Worm (Caenorhabditis elegans) whole organism, L2 larva: ENCODE measurements around the gene C17H12.6.
"Not testable (repeated sequence)": the region's sequence is repeated elsewhere in the genome, so short reads cannot be mapped to it uniquely, and the experiment has no call there.

Source experiments
- C34F6.9 ChIP-seq: fragments of 150-350 bp; optimal IDR thresholded peaks from 2 replicates; lab custom pipeline; 2014; ENCODE audit warnings: missing biosample characterization, missing genetic modification characterization
- F13H6.1 ChIP-seq: sonication (generic microtip); optimal IDR thresholded peaks from 2 replicates; lab custom pipeline; 2016; ENCODE audit warnings: missing genetic modification characterization, missing compliant biosample characterization
- R02D3.7 ChIP-seq: fragments of 150-350 bp; optimal IDR thresholded peaks from 2 replicates; lab custom pipeline; 2014; ENCODE audit warnings: missing biosample characterization, missing genetic modification characterization
- ZK546.5 ChIP-seq: sonication (generic microtip); optimal IDR thresholded peaks from 2 replicates; lab custom pipeline; 2017; ENCODE audit warnings: missing biosample characterization, missing genetic modification characterization
- aly-2 ChIP-seq: fragments of 150-350 bp; optimal IDR thresholded peaks from 2 replicates; lab custom pipeline; 2014; ENCODE audit warnings: missing biosample characterization, missing genetic modification characterization
- ceh-16 ChIP-seq: fragments of 150-350 bp; optimal IDR thresholded peaks from 2 replicates; lab custom pipeline; 2014; ENCODE audit warnings: missing biosample characterization, missing genetic modification characterization
- crh-2 ChIP-seq: sonication (generic microtip); optimal IDR thresholded peaks from 2 replicates; lab custom pipeline; 2017; ENCODE audit warnings: missing biosample characterization, missing genetic modification characterization
- dmd-4 ChIP-seq: sonication (generic microtip); optimal IDR thresholded peaks from 2 replicates; lab custom pipeline; 2017; ENCODE audit warnings: missing biosample characterization, missing genetic modification characterization
- egl-27 ChIP-seq: sonication (generic microtip); optimal IDR thresholded peaks from 3 replicates; lab custom pipeline; 2017; ENCODE audit warnings: missing biosample characterization, missing genetic modification reagents, missing genetic modification characterization
- elt-1 ChIP-seq: fragments of 150-350 bp; optimal IDR thresholded peaks from 2 replicates; lab custom pipeline; 2014; ENCODE audit warnings: missing biosample characterization, missing genetic modification characterization
- elt-3 ChIP-seq: sonication (generic microtip); optimal IDR thresholded peaks from 2 replicates; lab custom pipeline; 2017; ENCODE audit warnings: missing biosample characterization, missing genetic modification characterization
- fos-1 ChIP-seq: fragments of 150-350 bp; optimal IDR thresholded peaks from 2 replicates; lab custom pipeline; 2014; ENCODE audit warnings: missing biosample characterization, missing genetic modification characterization
- gmeb-1 ChIP-seq: fragments of 150-350 bp; optimal IDR thresholded peaks from 2 replicates; lab custom pipeline; 2014; ENCODE audit warnings: missing biosample characterization, missing genetic modification characterization
- lin-11 ChIP-seq: fragments of 150-350 bp; sonication (generic microtip); optimal IDR thresholded peaks from 2 replicates; lab custom pipeline; 2014; ENCODE audit warnings: missing biosample characterization, missing genetic modification characterization, inconsistent platforms, mixed read lengths
- lin-13 ChIP-seq: fragments of 150-350 bp; optimal IDR thresholded peaks from 2 replicates; lab custom pipeline; 2014; ENCODE audit warnings: missing biosample characterization, missing genetic modification reagents, missing genetic modification characterization
- lsy-2 ChIP-seq, 2 experiments: fragments of 150-350 bp in 1 of 2; sonication (generic microtip) in 1 of 2; optimal IDR thresholded peaks; 2 replicates each; lab custom pipeline; 2014 to 2017; ENCODE audit warnings: missing biosample characterization in 2 of 2, missing genetic modification characterization in 2 of 2
- mab-5 ChIP-seq: fragments of 150-350 bp; optimal IDR thresholded peaks from 2 replicates; lab custom pipeline; 2014; ENCODE audit warnings: missing biosample characterization, missing genetic modification characterization
- mbf-1 ChIP-seq: sonication (generic microtip); optimal IDR thresholded peaks from 2 replicates; lab custom pipeline; 2017; ENCODE audit warnings: missing biosample characterization, missing genetic modification characterization
- nhr-10 ChIP-seq: sonication (generic microtip); optimal IDR thresholded peaks from 2 replicates; lab custom pipeline; 2017; ENCODE audit warnings: missing biosample characterization, missing genetic modification characterization
- nhr-6 ChIP-seq: fragments of 150-350 bp; optimal IDR thresholded peaks from 2 replicates; lab custom pipeline; 2014; ENCODE audit warnings: missing biosample characterization, missing genetic modification characterization
- sem-4 ChIP-seq: fragments of 150-350 bp; optimal IDR thresholded peaks from 2 replicates; lab custom pipeline; 2014; ENCODE audit warnings: missing biosample characterization, missing genetic modification reagents, missing genetic modification characterization
- skn-1 ChIP-seq: sonication (generic microtip); optimal IDR thresholded peaks from 2 replicates; lab custom pipeline; 2017; ENCODE audit warnings: missing biosample characterization, missing genetic modification characterization
- sma-3 ChIP-seq: sonication (generic microtip); optimal IDR thresholded peaks from 2 replicates; lab custom pipeline; 2016; ENCODE audit warnings: missing genetic modification reagents, missing genetic modification characterization, missing compliant biosample characterization
- sma-9 ChIP-seq, 2 experiments: fragments of 150-350 bp in 1 of 2; sonication (generic microtip) in 1 of 2; optimal IDR thresholded peaks; 2 replicates each; lab custom pipeline; 2014 to 2016; ENCODE audit warnings: missing genetic modification characterization in 2 of 2, mild to moderate bottlenecking in 1 of 2, missing biosample characterization in 1 of 2, missing compliant biosample characterization in 1 of 2, missing genetic modification reagents in 1 of 2, moderate library complexity in 1 of 2
- unc-55 ChIP-seq: fragments of 150-350 bp; sonication (generic microtip); optimal IDR thresholded peaks from 3 replicates; lab custom pipeline; 2014; ENCODE audit warnings: missing biosample characterization, missing genetic modification reagents, missing genetic modification characterization
- unc-62 ChIP-seq: fragments of 150-350 bp; optimal IDR thresholded peaks from 2 replicates; lab custom pipeline; 2014; ENCODE audit warnings: missing biosample characterization, missing genetic modification reagents, missing genetic modification characterization
- ztf-11 ChIP-seq: sonication (generic microtip); optimal IDR thresholded peaks from 2 replicates; lab custom pipeline; 2017; ENCODE audit warnings: missing biosample characterization, missing genetic modification characterization
- ztf-4 ChIP-seq: fragments of 150-350 bp; optimal IDR thresholded peaks from 2 replicates; lab custom pipeline; 2014; ENCODE audit warnings: missing biosample characterization, missing genetic modification characterization

The C17H12.6 gene

DNA sequence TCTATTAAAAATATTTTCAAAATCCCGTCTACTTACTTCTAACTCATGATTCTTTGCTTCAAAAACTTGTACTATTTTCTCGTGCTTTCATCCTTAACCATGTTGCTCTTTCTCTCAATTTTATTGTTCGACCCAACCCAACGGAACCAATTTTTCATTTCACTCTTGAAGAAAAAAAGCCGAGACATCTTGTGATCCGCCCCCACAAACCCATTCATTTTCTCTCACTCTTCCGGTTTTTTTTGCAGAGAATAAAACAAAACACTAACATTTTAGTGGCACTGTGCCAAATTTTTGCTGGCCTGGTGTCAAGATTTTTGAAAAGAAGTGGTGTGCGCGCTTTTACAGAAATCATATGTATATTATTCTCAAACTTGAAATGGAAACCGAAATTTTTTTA is 14.5 kb upstream of the C17H12.6 start:
- TF ChIP-seq sem-4 (tag; lab: Kevin White, UChicago), result peak; percentile 57
- no peak for TF ChIP-seq gmeb-1 (tag; lab: Kevin White, UChicago)
- peak in 1 of 2 experiments; percentile 38 for TF ChIP-seq lsy-2 (tag; optimal IDR thresholded peaks at IDR 0.05; lab: Kevin White, UChicago)
- peak; percentile 5 for TF ChIP-seq crh-2 (tag; lab: Kevin White, UChicago)
- no peak for TF ChIP-seq nhr-6 (tag; lab: Kevin White, UChicago)

DNA sequence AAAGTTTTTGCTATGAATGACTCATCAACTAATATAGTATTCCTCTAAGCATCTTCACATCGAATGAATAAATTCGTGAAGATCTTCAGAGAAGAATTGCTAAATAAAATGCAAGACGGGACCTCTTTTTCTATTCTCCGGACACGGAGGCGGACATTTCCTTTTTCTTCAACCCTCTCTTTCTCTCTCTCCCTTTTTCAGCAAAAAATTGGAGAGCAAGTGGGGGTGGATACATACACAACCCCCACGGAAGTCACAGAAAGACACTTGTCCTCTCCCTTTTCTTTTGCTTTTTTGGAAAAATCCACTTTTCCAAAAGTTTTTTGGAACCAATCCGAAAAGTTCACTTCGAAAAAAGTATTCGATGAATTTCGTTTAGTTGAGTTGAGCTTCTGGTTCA is 12.4 kb upstream of the C17H12.6 start:
- peak; percentile 21 for TF ChIP-seq unc-55
- TF ChIP-seq dmd-4 (tag; lab: Kevin White, UChicago), result no peak
- no peak for TF ChIP-seq skn-1
- TF ChIP-seq lsy-2 (tag; optimal IDR thresholded peaks at IDR 0.05; lab: Kevin White, UChicago), result peak in 1 of 2 experiments; percentile 4
- TF ChIP-seq C34F6.9, result peak; percentile 34
- peak; percentile 42 for TF ChIP-seq sma-9 (GFP tag; optimal IDR thresholded peaks at IDR 0.05; lab: Kevin White, UChicago)
- no peak for TF ChIP-seq sma-9 (tag; optimal IDR thresholded peaks at IDR 0.05; lab: Kevin White, UChicago)
- no peak for TF ChIP-seq sem-4 (tag; lab: Kevin White, UChicago)
- TF ChIP-seq mbf-1, result no peak

DNA sequence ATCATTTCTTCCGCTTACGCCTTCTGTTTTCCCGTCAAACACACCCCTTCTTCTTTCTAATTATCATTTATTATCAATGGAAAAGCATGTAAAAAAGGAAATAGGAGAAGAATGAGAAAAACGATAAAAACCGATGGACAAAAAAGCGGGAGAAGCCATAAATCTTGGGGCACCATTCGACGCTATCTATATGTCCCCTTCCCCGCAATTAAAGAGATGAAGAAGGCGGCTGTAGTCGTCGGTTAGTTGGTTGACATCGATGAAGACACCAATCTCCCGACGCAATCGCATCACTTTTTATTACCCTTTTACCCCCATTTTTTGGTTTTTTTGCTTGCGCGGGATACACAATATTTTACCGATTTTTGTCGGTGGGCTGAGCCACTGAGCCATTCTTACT is 11.3 kb upstream of the C17H12.6 start:
- TF ChIP-seq crh-2 (tag; lab: Kevin White, UChicago) (no peak), mab-5 (tag; lab: Kevin White, UChicago) (peak; percentile 84), sem-4 (tag; lab: Kevin White, UChicago) (peak; percentile 25), ceh-16 (tag; lab: Kevin White, UChicago) (no peak), ztf-11 (no peak)

DNA sequence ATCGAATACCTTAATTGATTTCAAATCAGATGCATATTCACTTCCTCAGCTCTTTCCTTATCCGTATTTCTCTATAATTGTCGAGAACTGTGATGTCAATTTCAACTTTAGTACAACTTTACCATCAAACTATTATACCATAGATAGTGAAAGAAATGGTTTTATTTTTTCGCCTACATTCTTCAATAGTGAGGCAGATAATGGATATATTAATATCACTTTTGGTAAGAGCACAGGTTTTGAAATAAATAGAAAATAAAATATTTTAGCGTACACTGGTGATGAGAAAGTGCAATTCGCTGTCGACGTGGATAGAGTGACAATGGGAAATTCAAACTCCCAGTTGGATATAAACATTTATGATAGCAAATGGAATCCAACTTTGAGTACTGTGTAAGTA is 9.9 kb upstream of the C17H12.6 start:
- no peak for TF ChIP-seq F13H6.1 (tag; lab: Kevin White, UChicago)
- TF ChIP-seq aly-2 (tag; lab: Kevin White, UChicago), result no peak
- no peak for TF ChIP-seq lin-11 (tag; lab: Kevin White, UChicago)
- no peak for TF ChIP-seq ZK546.5 (tag; lab: Kevin White, UChicago)
- no peak for TF ChIP-seq egl-27 (tag; lab: Kevin White, UChicago)
- TF ChIP-seq elt-1 (tag; lab: Kevin White, UChicago), result no peak
- no peak for TF ChIP-seq elt-3 (tag; lab: Kevin White, UChicago)
- TF ChIP-seq sma-3 (GFP tag; lab: Kevin White, UChicago), result no peak
- TF ChIP-seq gmeb-1 (tag; lab: Kevin White, UChicago), result no peak

DNA sequence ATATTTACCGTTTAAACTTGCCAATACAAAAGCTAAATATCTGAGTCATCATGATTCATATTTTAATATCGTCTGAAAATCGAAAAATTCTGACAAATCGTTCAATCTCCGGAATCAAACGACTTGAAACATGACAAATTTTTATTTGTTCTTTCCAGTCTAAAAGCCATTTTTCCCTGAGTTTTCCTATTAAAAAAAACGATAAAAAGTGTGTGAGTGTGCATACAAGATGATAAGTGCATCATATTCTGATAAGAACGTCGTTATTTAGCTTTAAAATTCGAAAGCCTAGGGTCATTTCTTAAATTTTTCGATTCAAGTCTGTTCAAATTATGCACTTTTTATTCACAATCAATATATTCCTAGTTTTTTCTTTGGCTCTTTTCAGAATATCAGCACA is 7.6 kb upstream of the C17H12.6 start, which contains the start of gene H20E11.1:
TSS of gene H20E11.1 (plus strand) at position 244 of the 400 bp plus-strand sequence.
- TF ChIP-seq fos-1 (tag; lab: Kevin White, UChicago), result peak; percentile 94
- no peak for TF ChIP-seq lin-13 (GFP tag; lab: Kevin White, UChicago)

DNA sequence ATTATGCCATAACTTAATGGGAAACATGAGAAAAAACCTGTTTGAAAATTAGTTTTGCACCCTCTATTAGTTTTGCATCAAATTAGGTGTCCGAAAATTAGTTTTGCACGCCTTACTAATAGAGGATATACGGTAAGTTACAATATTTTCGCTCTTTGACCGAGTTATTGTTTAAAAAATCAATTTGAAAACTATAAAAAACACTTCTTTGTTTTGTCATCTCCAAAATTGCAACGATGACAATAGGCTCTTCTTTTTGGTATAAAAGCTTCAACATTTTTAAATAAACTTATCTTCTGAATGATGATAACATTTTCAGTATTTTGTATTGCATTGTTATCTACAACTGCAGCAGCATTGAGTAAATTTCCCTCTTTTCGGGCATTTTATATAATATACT is 5.2 kb upstream of the C17H12.6 start, which contains the start of gene H20E11.2:
TSS of gene H20E11.2 (plus strand) at position 301 of the 400 bp plus-strand sequence.
- TF ChIP-seq nhr-6, R02D3.7, crh-2 (tag; lab: Kevin White, UChicago): not testable (repeated sequence)

DNA sequence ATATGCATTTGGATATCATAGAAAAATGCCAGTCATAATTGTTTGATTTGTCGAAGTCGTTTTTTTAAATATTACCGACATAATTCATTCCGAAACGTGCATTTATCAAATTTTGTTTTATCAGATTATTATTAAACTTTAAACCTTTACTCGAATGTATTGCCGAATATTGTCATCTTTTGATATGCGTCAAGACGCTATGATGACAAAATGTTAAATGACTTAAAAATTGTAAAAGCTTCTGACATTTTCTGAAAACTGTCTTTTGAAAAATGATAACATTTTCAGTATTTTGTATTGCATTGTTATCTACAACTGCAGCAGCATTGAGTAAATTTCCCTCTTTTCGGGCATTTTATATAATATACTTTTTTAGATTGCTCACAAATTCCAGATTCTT is 2.3 kb upstream of the C17H12.6 start, which contains the start of gene H20E11.3:
TSS of gene H20E11.3 (plus strand) at position 195 of the 400 bp plus-strand sequence.
- peak; percentile 49 for TF ChIP-seq fos-1 (tag; lab: Kevin White, UChicago)
- no peak for TF ChIP-seq C34F6.9
- peak; percentile 85 for TF ChIP-seq skn-1

DNA sequence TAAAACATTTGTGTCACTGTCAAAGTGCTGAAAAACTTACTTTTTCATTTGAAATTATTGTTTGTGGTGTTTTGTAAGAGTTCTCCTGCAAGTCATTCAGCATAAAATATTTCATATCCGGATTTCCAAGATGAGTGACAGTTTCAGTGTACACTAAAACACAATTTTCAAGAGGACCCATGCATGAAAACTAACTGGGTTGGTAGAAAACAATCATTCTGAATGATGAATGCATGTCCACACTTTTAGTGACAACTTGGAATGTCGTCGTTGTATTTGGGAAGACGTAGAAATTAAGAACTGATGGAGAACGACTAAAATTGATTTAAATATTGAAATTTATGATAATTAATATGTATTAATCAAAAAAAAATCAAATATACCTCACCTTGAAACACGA is 597 bp downstream of the C17H12.6 start:
- no peak for TF ChIP-seq ztf-4 (tag; lab: Kevin White, UChicago)
- no peak for TF ChIP-seq fos-1 (tag; lab: Kevin White, UChicago)
- no peak for TF ChIP-seq aly-2 (tag; lab: Kevin White, UChicago)
- no peak for TF ChIP-seq ceh-16 (tag; lab: Kevin White, UChicago)
- TF ChIP-seq elt-3 (tag; lab: Kevin White, UChicago), result no peak
- TF ChIP-seq mbf-1, result no peak
- no peak for TF ChIP-seq nhr-10 (tag; lab: Kevin White, UChicago)
- TF ChIP-seq unc-55, result no peak
- no peak for TF ChIP-seq unc-62
